Fruit fly (Drosophila melanogaster) whole organism, prepupa: ENCODE measurements around the gene Swip-1.

ENCODE experiments used
- CG9139 ChIP-seq: fragments of 200-800 bp; sonication (Bioruptor generic); optimal IDR thresholded peaks from 3 replicates; lab custom pipeline; 2017; ENCODE audit warnings: missing biosample characterization, mild to moderate bottlenecking, missing genetic modification characterization
- Ets96B ChIP-seq: fragments of 200-800 bp; optimal IDR thresholded peaks from 2 replicates; lab custom pipeline; 2019; ENCODE audit warnings: missing biosample characterization, mild to moderate bottlenecking, missing genetic modification characterization, moderate library complexity
- Hr39 ChIP-seq: fragments of 200-800 bp; sonication (Bioruptor generic); optimal IDR thresholded peaks from 2 replicates; lab custom pipeline; 2016; ENCODE audit warnings: missing biosample characterization, missing genetic modification characterization

- no peak for TF ChIP-seq CG9139
- TF ChIP-seq Ets96B = no peak
- no peak for TF ChIP-seq Hr39 (GFP tag; lab: Kevin White, UChicago)
These were observed 6.1 kb downstream of the Swip-1 start for dm6 chr2L:18980982-18981381.
